Worm (Caenorhabditis elegans) whole organism, L4 larva: ENCODE results near the gene ugt-66.

Experiments
- aly-2 ChIP-seq: sonication (generic microtip); optimal IDR thresholded peaks from 2 replicates; lab custom pipeline; 2018; ENCODE audit warnings: missing biosample characterization, missing genetic modification characterization
- ceh-62 ChIP-seq: sonication (generic microtip); optimal IDR thresholded peaks from 2 replicates; lab custom pipeline; 2017; ENCODE audit warnings: missing biosample characterization, missing genetic modification characterization
- ces-1 ChIP-seq: fragments of 150-350 bp; sonication (generic microtip); optimal IDR thresholded peaks from 4 replicates; lab custom pipeline; 2014; ENCODE audit warnings: missing biosample characterization, missing genetic modification reagents, missing genetic modification characterization
- cey-2 ChIP-seq: sonication (generic microtip); optimal IDR thresholded peaks from 3 replicates; lab custom pipeline; 2017; ENCODE audit warnings: missing genetic modification characterization, mild to moderate bottlenecking, missing compliant biosample characterization, antibody characterized with exemption, borderline replicate concordance; ENCODE audit not compliant: insufficient read depth
- fkh-10 ChIP-seq: fragments of 150-350 bp; optimal IDR thresholded peaks from 2 replicates; lab custom pipeline; 2014; ENCODE audit warnings: missing biosample characterization, missing genetic modification reagents, missing genetic modification characterization
- nhr-41 ChIP-seq: fragments of 200-800 bp; sonication (Bioruptor generic); IDR thresholded peaks from 2 replicates; pipeline ENCODE4 v1.3.6; 2022; ENCODE audit warnings: missing genetic modification reagents, missing genetic modification characterization, missing compliant biosample characterization
- nhr-76 ChIP-seq: fragments of 150-350 bp; optimal IDR thresholded peaks from 2 replicates; lab custom pipeline; 2014; ENCODE audit warnings: missing biosample characterization, missing genetic modification characterization
- unc-39 ChIP-seq: sonication (generic microtip); optimal IDR thresholded peaks from 2 replicates; lab custom pipeline; 2017; ENCODE audit warnings: missing biosample characterization, missing genetic modification characterization
- unc-62 ChIP-seq, 3 experiments: fragments of 150-350 bp in 1 of 3; sonication (generic microtip); optimal IDR thresholded peaks in 2 of 3; peaks in 1 of 3; 1 replicate in 1 of 3; 2 replicates in 2 of 3; lab custom pipeline; 2014 to 2017; ENCODE audit warnings: missing biosample characterization in 3 of 3, missing genetic modification characterization in 3 of 3, missing genetic modification reagents in 3 of 3, missing genotype in 1 of 3

DNA sequence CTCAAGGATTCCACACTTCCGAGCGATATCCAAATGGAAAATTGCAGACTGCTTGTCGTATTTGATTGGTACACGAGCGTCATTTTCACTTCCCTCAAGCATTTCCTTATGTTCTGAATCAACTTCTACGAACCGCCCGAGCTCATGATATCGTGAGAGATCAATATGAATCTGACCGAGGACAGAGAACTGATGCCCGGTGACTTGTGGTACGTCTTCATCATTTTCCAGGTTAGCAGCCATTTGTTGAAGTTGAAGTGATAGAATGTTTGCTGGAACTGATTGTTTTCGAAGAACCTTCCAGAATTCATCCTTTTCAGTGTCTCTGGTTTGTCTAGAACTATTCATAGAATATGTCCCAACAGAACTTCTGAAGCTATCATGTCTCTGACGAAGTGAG lies 27.7 kb downstream of the ugt-66 start:
- TF ChIP-seq unc-62 (GFP tag; optimal IDR thresholded peaks at IDR 0.05 in 1 of 2; lab: Kevin White, UChicago) (peak in 1 of 2 experiments; percentile 63), unc-62 (tag; optimal IDR thresholded peaks at IDR 0.05; lab: Kevin White, UChicago) (no peak), unc-39 (tag; lab: Kevin White, UChicago) (no peak), cey-2 (no peak), aly-2 (tag; lab: Kevin White, UChicago) (no peak), nhr-41 (no peak), ceh-62 (no peak), fkh-10 (GFP tag; lab: Kevin White, UChicago) (no peak), ces-1 (GFP tag; lab: Kevin White, UChicago) (no peak), nhr-76 (no peak)
